Worm (Caenorhabditis elegans) whole organism, young adult: ENCODE measurements around the gene R07E5.6.

Experiments used
- B0261.1 ChIP-seq: sonication (generic microtip); optimal IDR thresholded peaks from 2 replicates; lab custom pipeline; 2016; ENCODE audit warnings: mild to moderate bottlenecking, missing genetic modification characterization, moderate library complexity, missing compliant biosample characterization
- F10E7.11 ChIP-seq: sonication (generic microtip); optimal IDR thresholded peaks from 2 replicates; lab custom pipeline; 2017; ENCODE audit warnings: mild to moderate bottlenecking, missing genetic modification characterization, moderate library complexity, missing compliant biosample characterization
- F37B4.10 ChIP-seq: fragments of 200-800 bp; sonication (Bioruptor generic); IDR thresholded peaks from 2 replicates; pipeline ENCODE4 v1.3.6; 2022; ENCODE audit warnings: missing genetic modification characterization, missing compliant biosample characterization
- F52B5.7 ChIP-seq: sonication (generic microtip); optimal IDR thresholded peaks from 2 replicates; lab custom pipeline; 2016; ENCODE audit warnings: mild to moderate bottlenecking, missing genetic modification characterization, missing compliant biosample characterization
- F57C9.4 ChIP-seq: sonication (generic microtip); optimal IDR thresholded peaks from 2 replicates; lab custom pipeline; 2017; ENCODE audit warnings: mild to moderate bottlenecking, missing genetic modification characterization, missing compliant biosample characterization
- K11D2.4 ChIP-seq: fragments of 200-800 bp; sonication (Bioruptor generic); IDR thresholded peaks from 2 replicates; pipeline ENCODE4 v1.3.6; 2022; ENCODE audit warnings: missing genetic modification reagents, missing genetic modification characterization, missing compliant biosample characterization
- K12H6.12 ChIP-seq: fragments of 200-800 bp; sonication (Bioruptor generic); optimal IDR thresholded peaks from 2 replicates; lab custom pipeline; 2018; ENCODE audit warnings: mild to moderate bottlenecking, missing genetic modification characterization, missing compliant biosample characterization
- T26A5.8 ChIP-seq: sonication (generic microtip); optimal IDR thresholded peaks from 2 replicates; lab custom pipeline; 2016; ENCODE audit warnings: missing genetic modification characterization, missing compliant biosample characterization
- Y53G8AR.9 ChIP-seq: fragments of 200-800 bp; sonication (Bioruptor generic); conservative IDR thresholded peaks from 2 replicates; pipeline ENCODE4 v1.3.6; 2022; ENCODE audit warnings: missing genetic modification reagents, missing genetic modification characterization, missing compliant biosample characterization
- Y67H2A.10 ChIP-seq: fragments of 200-800 bp; sonication (Bioruptor generic); conservative IDR thresholded peaks from 2 replicates; pipeline ENCODE4 v1.3.6; 2022; ENCODE audit warnings: missing genetic modification reagents, missing genetic modification characterization, missing compliant biosample characterization
- ZK185.1 ChIP-seq: sonication (generic microtip); optimal IDR thresholded peaks from 2 replicates; lab custom pipeline; 2016; ENCODE audit warnings: mild to moderate bottlenecking, missing genetic modification characterization, missing compliant biosample characterization; ENCODE audit not compliant: poor library complexity, severe bottlenecking
- aptf-2 ChIP-seq: fragments of 200-800 bp; sonication (Bioruptor generic); conservative IDR thresholded peaks from 2 replicates; pipeline ENCODE4 v1.3.6; 2022; ENCODE audit warnings: missing genetic modification reagents, missing genetic modification characterization, missing compliant biosample characterization
- aptf-3 ChIP-seq: fragments of 200-800 bp; sonication (Bioruptor generic); IDR thresholded peaks from 2 replicates; pipeline ENCODE4 v1.3.6; 2022; ENCODE audit warnings: missing genetic modification characterization, missing compliant biosample characterization
- attf-3 ChIP-seq: fragments of 200-800 bp; sonication (Bioruptor generic); conservative IDR thresholded peaks from 2 replicates; pipeline ENCODE4 v1.3.6; 2022; ENCODE audit warnings: missing genetic modification reagents, missing genetic modification characterization, missing compliant biosample characterization
- attf-5 ChIP-seq: fragments of 200-800 bp; sonication (Bioruptor generic); optimal IDR thresholded peaks from 2 replicates; lab custom pipeline; 2018; ENCODE audit warnings: mild to moderate bottlenecking, missing genetic modification characterization, missing compliant biosample characterization
- ccch-3 ChIP-seq: fragments of 200-800 bp; sonication (Bioruptor generic); optimal IDR thresholded peaks from 2 replicates; lab custom pipeline; 2018; ENCODE audit warnings: mild to moderate bottlenecking, missing genetic modification characterization, missing compliant biosample characterization
- cebp-1 ChIP-seq, 2 experiments: fragments of 200-800 bp in 1 of 2; sonication (Bioruptor generic) in 1 of 2; sonication (generic microtip) in 1 of 2; IDR thresholded peaks in 1 of 2; optimal IDR thresholded peaks in 1 of 2; 2 replicates each; pipeline versions ENCODE4 v1.3.6 to Lab custom; 2017 to 2022; ENCODE audit warnings: missing compliant biosample characterization in 2 of 2, missing genetic modification characterization in 2 of 2, mild to moderate bottlenecking in 1 of 2, missing genetic modification reagents in 1 of 2, moderate library complexity in 1 of 2
- ceh-100 ChIP-seq: fragments of 200-800 bp; sonication (Bioruptor generic); IDR thresholded peaks from 2 replicates; pipeline ENCODE4 v1.3.6; 2022; ENCODE audit warnings: missing genetic modification reagents, missing genetic modification characterization, missing compliant biosample characterization
- ceh-91 ChIP-seq: fragments of 200-800 bp; sonication (Bioruptor generic); IDR thresholded peaks from 2 replicates; pipeline ENCODE4 v1.3.6; 2022; ENCODE audit warnings: missing genetic modification reagents, missing genetic modification characterization, missing compliant biosample characterization
- chd-7 ChIP-seq: sonication (generic microtip); optimal IDR thresholded peaks from 2 replicates; lab custom pipeline; 2016; ENCODE audit warnings: mild to moderate bottlenecking, missing genetic modification characterization, moderate library complexity, missing compliant biosample characterization
- egl-18 ChIP-seq: fragments of 200-800 bp; sonication (Bioruptor generic); IDR thresholded peaks from 2 replicates; pipeline ENCODE4 v1.3.6; 2022; ENCODE audit warnings: missing genetic modification reagents, missing genetic modification characterization, missing compliant biosample characterization
- ets-4 ChIP-seq: fragments of 200-800 bp; sonication (Bioruptor generic); optimal IDR thresholded peaks from 2 replicates; lab custom pipeline; 2018; ENCODE audit warnings: mild to moderate bottlenecking, missing genetic modification characterization, missing compliant biosample characterization
- gei-17 ChIP-seq: fragments of 200-800 bp; sonication (Bioruptor generic); optimal IDR thresholded peaks from 2 replicates; lab custom pipeline; 2018; ENCODE audit warnings: mild to moderate bottlenecking, missing genetic modification characterization, missing compliant biosample characterization
- hmg-20 ChIP-seq: fragments of 200-800 bp; sonication (Bioruptor generic); IDR thresholded peaks from 2 replicates; pipeline ENCODE4 v1.3.6; 2022; ENCODE audit warnings: missing genetic modification reagents, missing genetic modification characterization, missing compliant biosample characterization
- hrde-1 ChIP-seq: sonication (generic microtip); optimal IDR thresholded peaks from 2 replicates; lab custom pipeline; 2016; ENCODE audit warnings: missing genetic modification characterization, mild to moderate bottlenecking, missing compliant biosample characterization, moderate library complexity, missing genotype, missing genetic modification reagents, borderline replicate concordance
- lin-35 ChIP-seq, 3 experiments: fragments of 150-350 bp in 2 of 3; sonication (generic microtip) in 1 of 3; optimal IDR thresholded peaks; 2 replicates each; lab custom pipeline; 2014 to 2018; ENCODE audit warnings: missing biosample characterization in 3 of 3, missing genetic modification characterization in 3 of 3, missing genetic modification reagents in 3 of 3
- lin-40 ChIP-seq: sonication (generic microtip); optimal IDR thresholded peaks from 2 replicates; lab custom pipeline; 2016; ENCODE audit warnings: missing genetic modification characterization, mild to moderate bottlenecking, missing compliant biosample characterization, missing genotype, missing genetic modification reagents
- madf-10 ChIP-seq: sonication (generic microtip); optimal IDR thresholded peaks from 2 replicates; lab custom pipeline; 2016; ENCODE audit warnings: mild to moderate bottlenecking, missing genetic modification characterization, missing compliant biosample characterization
- madf-3 ChIP-seq: fragments of 200-800 bp; sonication (Bioruptor generic); IDR thresholded peaks from 2 replicates; pipeline ENCODE4 v1.3.6; 2022; ENCODE audit warnings: missing genetic modification reagents, missing genetic modification characterization, missing compliant biosample characterization
- mcd-1 ChIP-seq: fragments of 200-800 bp; sonication (Bioruptor generic); IDR thresholded peaks from 2 replicates; pipeline ENCODE4 v1.3.6; 2022; ENCODE audit warnings: missing genetic modification reagents, missing genetic modification characterization, missing compliant biosample characterization
- mxl-1 ChIP-seq: sonication (generic microtip); optimal IDR thresholded peaks from 2 replicates; lab custom pipeline; 2016; ENCODE audit warnings: missing genetic modification characterization, missing compliant biosample characterization
- nfya-1 ChIP-seq: sonication (generic microtip); optimal IDR thresholded peaks from 2 replicates; lab custom pipeline; 2017; ENCODE audit warnings: antibody characterized with exemption, missing compliant biosample characterization, missing genetic modification characterization, borderline replicate concordance; ENCODE audit not compliant: insufficient read depth
- nfya-2 ChIP-seq: fragments of 200-800 bp; sonication (Bioruptor generic); IDR thresholded peaks from 2 replicates; pipeline ENCODE4 v1.3.6; 2022; ENCODE audit warnings: missing genetic modification reagents, missing genetic modification characterization, missing compliant biosample characterization
- nfyb-1 ChIP-seq: fragments of 200-800 bp; sonication (Bioruptor generic); IDR thresholded peaks from 2 replicates; pipeline ENCODE4 v1.3.6; 2022; ENCODE audit warnings: missing genetic modification reagents, missing genetic modification characterization, missing compliant biosample characterization
- nhr-120 ChIP-seq: fragments of 200-800 bp; sonication (Bioruptor generic); IDR thresholded peaks from 2 replicates; pipeline ENCODE4 v1.3.6; 2022; ENCODE audit warnings: missing genetic modification characterization, missing compliant biosample characterization
- nhr-90 ChIP-seq: sonication (generic microtip); optimal IDR thresholded peaks from 2 replicates; lab custom pipeline; 2016; ENCODE audit warnings: missing genotype, mild to moderate bottlenecking, missing genetic modification characterization, missing compliant biosample characterization
- rcor-1 ChIP-seq: fragments of 200-800 bp; sonication (Bioruptor generic); IDR thresholded peaks from 2 replicates; pipeline ENCODE4 v1.3.6; 2022; ENCODE audit warnings: missing genetic modification reagents, missing genetic modification characterization, missing compliant biosample characterization
- repo-1 ChIP-seq: sonication (generic microtip); optimal IDR thresholded peaks from 2 replicates; lab custom pipeline; 2017; ENCODE audit warnings: mild to moderate bottlenecking, missing genetic modification characterization, missing compliant biosample characterization
- rpc-1 ChIP-seq, 2 experiments: fragments of 150-350 bp in 1 of 2; sonication (generic microtip) in 1 of 2; optimal IDR thresholded peaks; 2 replicates each; lab custom pipeline; 2014 to 2018; ENCODE audit warnings: missing biosample characterization in 1 of 2, missing genetic modification characterization in 1 of 2, missing genetic modification reagents in 1 of 2, missing genotype in 1 of 2
- sea-2 ChIP-seq: fragments of 200-800 bp; sonication (Bioruptor generic); IDR thresholded peaks from 2 replicates; pipeline ENCODE4 v1.3.6; 2022; ENCODE audit warnings: missing genetic modification characterization, missing compliant biosample characterization
- tlf-1 ChIP-seq: fragments of 200-800 bp; sonication (Bioruptor generic); optimal IDR thresholded peaks from 2 replicates; lab custom pipeline; 2018; ENCODE audit warnings: mild to moderate bottlenecking, missing genetic modification characterization, missing compliant biosample characterization
- unc-130 ChIP-seq: sonication (generic microtip); optimal IDR thresholded peaks from 2 replicates; lab custom pipeline; 2016; ENCODE audit warnings: missing genetic modification reagents, missing genetic modification characterization, missing compliant biosample characterization
- xnd-1 ChIP-seq: sonication (generic microtip); optimal IDR thresholded peaks from 2 replicates; lab custom pipeline; 2016; ENCODE audit warnings: missing genotype, missing genetic modification reagents, missing genetic modification characterization, missing compliant biosample characterization
- zfh-2 ChIP-seq: fragments of 200-800 bp; sonication (Bioruptor generic); conservative IDR thresholded peaks from 2 replicates; pipeline ENCODE4 v1.3.6; 2022; ENCODE audit warnings: missing genetic modification reagents, missing genetic modification characterization, missing compliant biosample characterization
- zim-3 ChIP-seq: sonication (generic microtip); optimal IDR thresholded peaks from 2 replicates; lab custom pipeline; 2017; ENCODE audit warnings: mild to moderate bottlenecking, missing genetic modification characterization, moderate library complexity, missing compliant biosample characterization
- ztf-28 ChIP-seq: fragments of 200-800 bp; sonication (Bioruptor generic); IDR thresholded peaks from 2 replicates; pipeline ENCODE4 v1.3.6; 2022; ENCODE audit warnings: missing genetic modification reagents, missing genetic modification characterization, missing compliant biosample characterization
- ztf-3 ChIP-seq: fragments of 200-800 bp; sonication (Bioruptor generic); optimal IDR thresholded peaks from 2 replicates; lab custom pipeline; 2018; ENCODE audit warnings: mild to moderate bottlenecking, missing genetic modification characterization, missing compliant biosample characterization

The R07E5.6 gene

ce11 chrIII:4449893-4450579 is 51.5 kb downstream of the R07E5.6 start, which contains the start of gene ceh-43 (continued):
- TF ChIP-seq tlf-1 (GFP tag; lab: Kevin White, UChicago), result no peak
- no peak for TF ChIP-seq ztf-3 (GFP tag; lab: Kevin White, UChicago)
- no peak for TF ChIP-seq aptf-3
- TF ChIP-seq madf-10 (tag; lab: Kevin White, UChicago), result no peak
- no peak for TF ChIP-seq T26A5.8
- TF ChIP-seq aptf-2 (GFP tag; lab: Robert Waterston, UW), result no peak
- TF ChIP-seq ztf-28 (GFP tag; lab: Robert Waterston, UW), result 0 out of 2 replicates have a peak, but pooled peaks have one; percentile 38
- no peak for TF ChIP-seq nhr-120 (GFP tag; lab: Robert Waterston, UW)
- no peak for TF ChIP-seq F57C9.4
- peak; percentile 20 for TF ChIP-seq ZK185.1 (tag; lab: Kevin White, UChicago)
- peak; percentile 71 for TF ChIP-seq B0261.1 (tag; lab: Kevin White, UChicago)
- TF ChIP-seq rpc-1 (optimal IDR thresholded peaks at IDR 0.05; lab: Kevin White, UChicago), result peak; percentile 64
- TF ChIP-seq rpc-1 (tag; optimal IDR thresholded peaks at IDR 0.05; lab: Kevin White, UChicago), result peak; percentile 79
- no peak for TF ChIP-seq Y53G8AR.9 (GFP tag; lab: Robert Waterston, UW)
- no peak for TF ChIP-seq K12H6.12 (tag; lab: Kevin White, UChicago)
- no peak for TF ChIP-seq hrde-1 (tag; lab: Kevin White, UChicago)
- TF ChIP-seq ceh-100, result peak; percentile 51
- TF ChIP-seq zfh-2, result no peak
- TF ChIP-seq ceh-91 (GFP tag; lab: Robert Waterston, UW), result 0 out of 2 replicates have a peak, but pooled peaks have one; percentile 25
- TF ChIP-seq attf-3 (GFP tag; lab: Robert Waterston, UW), result no peak
- TF ChIP-seq ets-4 (GFP tag; lab: Kevin White, UChicago), result no peak
- no peak for TF ChIP-seq K11D2.4
- TF ChIP-seq madf-3 (GFP tag; lab: Robert Waterston, UW), result 0 out of 2 replicates have a peak, but pooled peaks have one; percentile 44
- no peak for TF ChIP-seq lin-35 (GFP tag; optimal IDR thresholded peaks at IDR 0.05; lab: Kevin White, UChicago)
- TF ChIP-seq Y67H2A.10 (GFP tag; lab: Robert Waterston, UW), result no peak
- no peak for TF ChIP-seq gei-17
- TF ChIP-seq rcor-1, result 0 out of 2 replicates have a peak, but pooled peaks have one; percentile 8
- no peak for TF ChIP-seq sea-2 (GFP tag; lab: Robert Waterston, UW)
- TF ChIP-seq mxl-1 (tag; lab: Kevin White, UChicago), result no peak
- no peak for TF ChIP-seq nfya-1 (tag; lab: Kevin White, UChicago)
- TF ChIP-seq egl-18, result no peak
- no peak for TF ChIP-seq mcd-1 (GFP tag; lab: Robert Waterston, UW)
- TF ChIP-seq nfyb-1 (GFP tag; lab: Robert Waterston, UW), result 0 out of 2 replicates have a peak, but pooled peaks have one; percentile 32
- TF ChIP-seq xnd-1 (tag; lab: Kevin White, UChicago), result no peak
- no peak for TF ChIP-seq cebp-1 (GFP tag; IDR thresholded peaks at IDR 0.05; lab: Robert Waterston, UW)
- TF ChIP-seq cebp-1 (tag; optimal IDR thresholded peaks at IDR 0.05; lab: Kevin White, UChicago), result peak; percentile 19
- peak; percentile 11 for TF ChIP-seq nhr-90
- no peak for TF ChIP-seq nfya-2 (GFP tag; lab: Robert Waterston, UW)
- no peak for TF ChIP-seq lin-40 (tag; lab: Kevin White, UChicago)
- no peak for TF ChIP-seq unc-130 (GFP tag; lab: Kevin White, UChicago)
- TF ChIP-seq attf-5, result no peak
- no peak for TF ChIP-seq zim-3
- TF ChIP-seq ccch-3 (GFP tag; lab: Kevin White, UChicago), result no peak
- TF ChIP-seq repo-1 (tag; lab: Kevin White, UChicago), result no peak
- TF ChIP-seq F52B5.7 (tag; lab: Kevin White, UChicago), result no peak
- TF ChIP-seq hmg-20, result no peak
- TF ChIP-seq F10E7.11 (tag; lab: Kevin White, UChicago), result no peak
- TF ChIP-seq F37B4.10 (GFP tag; lab: Robert Waterston, UW), result no peak
- TF ChIP-seq chd-7 (tag; lab: Kevin White, UChicago), result no peak
